Worm (Caenorhabditis elegans) whole organism, late embryonic: Measurements from ENCODE around the gene acp-4.

ENCODE experiments used
- ama-1 ChIP-seq: fragments of 150-350 bp; optimal IDR thresholded peaks from 2 replicates; lab custom pipeline; 2014
- dmd-4 ChIP-seq: sonication (generic microtip); optimal IDR thresholded peaks from 2 replicates; lab custom pipeline; 2016; ENCODE audit warnings: borderline replicate concordance, missing genetic modification characterization, missing compliant biosample characterization
- elt-2 ChIP-seq: sonication (generic microtip); optimal IDR thresholded peaks from 2 replicates; lab custom pipeline; 2016; ENCODE audit warnings: missing genetic modification reagents, missing genetic modification characterization, missing compliant biosample characterization
- eyg-1 ChIP-seq: sonication (generic microtip); optimal IDR thresholded peaks from 2 replicates; lab custom pipeline; 2016; ENCODE audit warnings: missing genotype, missing genetic modification characterization, missing compliant biosample characterization
- fkh-10 ChIP-seq: fragments of 150-350 bp; optimal IDR thresholded peaks from 2 replicates; lab custom pipeline; 2014; ENCODE audit warnings: missing biosample characterization, missing genetic modification reagents, missing genetic modification characterization
- fkh-6 ChIP-seq: sonication (generic microtip); optimal IDR thresholded peaks from 2 replicates; lab custom pipeline; 2016; ENCODE audit warnings: missing genetic modification characterization, missing compliant biosample characterization
- nhr-232 ChIP-seq: sonication (generic microtip); optimal IDR thresholded peaks from 2 replicates; lab custom pipeline; 2016; ENCODE audit warnings: missing genetic modification characterization, missing compliant biosample characterization
- odd-2 ChIP-seq: sonication (generic microtip); optimal IDR thresholded peaks from 2 replicates; lab custom pipeline; 2017; ENCODE audit warnings: antibody characterized with exemption, mild to moderate bottlenecking, missing genetic modification characterization, missing compliant biosample characterization
- pax-1 ChIP-seq: fragments of 150-350 bp; optimal IDR thresholded peaks from 2 replicates; lab custom pipeline; 2014; ENCODE audit warnings: missing biosample characterization, missing genetic modification characterization
- pros-1 ChIP-seq: fragments of 150-350 bp; optimal IDR thresholded peaks from 2 replicates; lab custom pipeline; 2014; ENCODE audit warnings: missing biosample characterization, missing genetic modification reagents, missing genetic modification characterization
- syd-9 ChIP-seq: sonication (generic microtip); optimal IDR thresholded peaks from 2 replicates; lab custom pipeline; 2016; ENCODE audit warnings: mild to moderate bottlenecking, missing genetic modification characterization, moderate library complexity, missing compliant biosample characterization
- unc-3 ChIP-seq, 2 experiments: fragments of 200-800 bp in 1 of 2; sonication (Bioruptor generic) in 1 of 2; sonication (generic microtip) in 1 of 2; conservative IDR thresholded peaks in 1 of 2; optimal IDR thresholded peaks in 1 of 2; 2 replicates each; pipeline versions ENCODE4 v1.3.6 to Lab custom; 2016 to 2022; ENCODE audit warnings: missing compliant biosample characterization in 2 of 2, missing genetic modification characterization in 2 of 2, missing genetic modification reagents in 1 of 2
- unc-86 ChIP-seq: sonication (generic microtip); optimal IDR thresholded peaks from 2 replicates; lab custom pipeline; 2016; ENCODE audit warnings: missing genetic modification characterization, missing compliant biosample characterization

ce11 chrII:8419015-8419414, 15.9 kb downstream of the acp-4 start:
- TF ChIP-seq elt-2: no peak
- TF ChIP-seq odd-2 (tag; lab: Kevin White, UChicago): no peak
- no peak for TF ChIP-seq dmd-4 (tag; lab: Kevin White, UChicago)
- TF ChIP-seq eyg-1 (tag; lab: Kevin White, UChicago): no peak
- no peak for TF ChIP-seq ama-1
- TF ChIP-seq fkh-6 (tag; lab: Kevin White, UChicago): no peak
- TF ChIP-seq pax-1 (tag; lab: Kevin White, UChicago): no peak
- TF ChIP-seq unc-3 (GFP tag; conservative IDR thresholded peaks at IDR 0.05; lab: Robert Waterston, UW): no peak
- no peak for TF ChIP-seq unc-3 (tag; optimal IDR thresholded peaks at IDR 0.05; lab: Kevin White, UChicago)
- no peak for TF ChIP-seq fkh-10 (GFP tag; lab: Kevin White, UChicago)
- TF ChIP-seq pros-1 (tag; lab: Kevin White, UChicago): no peak
- no peak for TF ChIP-seq unc-86
- no peak for TF ChIP-seq nhr-232 (tag; lab: Kevin White, UChicago)
- TF ChIP-seq syd-9 (tag; lab: Kevin White, UChicago): no peak
